Worm (Caenorhabditis elegans) whole organism, L4 larva: ENCODE results near the gene swt-5.

Experiments
- D1046.2 ChIP-seq: fragments of 200-800 bp; sonication (Bioruptor generic); IDR thresholded peaks from 2 replicates; pipeline ENCODE4 v1.3.6; 2022; ENCODE audit warnings: missing genetic modification characterization, missing compliant biosample characterization
- F26F4.8 ChIP-seq: fragments of 200-800 bp; sonication (Bioruptor generic); conservative IDR thresholded peaks from 2 replicates; pipeline ENCODE4 v1.3.6; 2022; ENCODE audit warnings: missing genetic modification characterization, missing compliant biosample characterization
- F37D6.2 ChIP-seq: sonication (generic microtip); optimal IDR thresholded peaks from 2 replicates; lab custom pipeline; 2016; ENCODE audit warnings: mild to moderate bottlenecking, missing genetic modification characterization, missing compliant biosample characterization
- F44E2.7 ChIP-seq: fragments of 200-800 bp; sonication (Bioruptor generic); IDR thresholded peaks from 2 replicates; pipeline ENCODE4 v2.1.2; 2022; ENCODE audit warnings: missing genetic modification characterization, missing compliant biosample characterization
- F49E8.2 ChIP-seq: sonication (generic microtip); optimal IDR thresholded peaks from 2 replicates; lab custom pipeline; 2016; ENCODE audit warnings: missing compliant biosample characterization, mild to moderate bottlenecking, missing genetic modification characterization, borderline replicate concordance
- T26A8.4 ChIP-seq: fragments of 200-800 bp; sonication (Bioruptor generic); IDR thresholded peaks from 2 replicates; pipeline ENCODE4 v1.3.6; 2022; ENCODE audit warnings: missing genetic modification characterization, missing compliant biosample characterization
- Y105C5A.15 ChIP-seq: fragments of 200-800 bp; sonication (Bioruptor generic); IDR thresholded peaks from 2 replicates; pipeline ENCODE4 v1.3.6; 2022; ENCODE audit warnings: missing genetic modification characterization, missing compliant biosample characterization
- Y75B8A.6 ChIP-seq: fragments of 200-800 bp; sonication (Bioruptor generic); IDR thresholded peaks from 2 replicates; pipeline ENCODE4 v1.3.6; 2022; ENCODE audit warnings: missing genetic modification reagents, missing genetic modification characterization, missing compliant biosample characterization
- ZK337.2 ChIP-seq: fragments of 200-800 bp; sonication (Bioruptor generic); IDR thresholded peaks from 2 replicates; pipeline ENCODE4 v1.3.6; 2022; ENCODE audit warnings: missing genetic modification reagents, missing genetic modification characterization, missing compliant biosample characterization
- aha-1 ChIP-seq: fragments of 150-350 bp; peaks from one replicate; lab custom pipeline; 2014; ENCODE audit warnings: missing biosample characterization, missing genetic modification characterization
- aly-2 ChIP-seq: sonication (generic microtip); optimal IDR thresholded peaks from 2 replicates; lab custom pipeline; 2018; ENCODE audit warnings: missing biosample characterization, missing genetic modification characterization
- attf-4 ChIP-seq: sonication (generic microtip); optimal IDR thresholded peaks from 3 replicates; lab custom pipeline; 2017; ENCODE audit warnings: missing biosample characterization, missing genetic modification characterization
- ceh-20 ChIP-seq: fragments of 200-800 bp; sonication (Bioruptor generic); IDR thresholded peaks from 2 replicates; pipeline ENCODE4 v1.3.6; 2022; ENCODE audit warnings: missing genetic modification reagents, missing genetic modification characterization, missing compliant biosample characterization
- ceh-28 ChIP-seq: fragments of 150-350 bp; optimal IDR thresholded peaks from 2 replicates; lab custom pipeline; 2014; ENCODE audit warnings: missing biosample characterization, missing genetic modification reagents, missing genetic modification characterization
- ceh-44 ChIP-seq: fragments of 200-800 bp; sonication (Bioruptor generic); IDR thresholded peaks from 2 replicates; pipeline ENCODE4 v1.3.6; 2022; ENCODE audit warnings: missing genetic modification reagents, missing genetic modification characterization, missing compliant biosample characterization
- ceh-62 ChIP-seq: sonication (generic microtip); optimal IDR thresholded peaks from 2 replicates; lab custom pipeline; 2017; ENCODE audit warnings: missing biosample characterization, missing genetic modification characterization
- ces-1 ChIP-seq: fragments of 150-350 bp; sonication (generic microtip); optimal IDR thresholded peaks from 4 replicates; lab custom pipeline; 2014; ENCODE audit warnings: missing biosample characterization, missing genetic modification reagents, missing genetic modification characterization
- daf-8 ChIP-seq: fragments of 200-800 bp; sonication (Bioruptor generic); IDR thresholded peaks from 2 replicates; pipeline ENCODE4 v1.3.6; 2022; ENCODE audit warnings: missing genetic modification characterization, missing compliant biosample characterization
- dmd-9 ChIP-seq: fragments of 200-800 bp; sonication (Bioruptor generic); IDR thresholded peaks from 2 replicates; pipeline ENCODE4 v1.3.6; 2022; ENCODE audit warnings: missing genetic modification reagents, missing genetic modification characterization, missing compliant biosample characterization
- dpl-1 ChIP-seq: fragments of 150-350 bp; optimal IDR thresholded peaks from 2 replicates; lab custom pipeline; 2014; ENCODE audit warnings: missing biosample characterization, missing genetic modification reagents, missing genetic modification characterization
- dve-1 ChIP-seq: sonication (generic microtip); optimal IDR thresholded peaks from 2 replicates; lab custom pipeline; 2017; ENCODE audit warnings: antibody characterized with exemption, mild to moderate bottlenecking, missing genetic modification characterization, missing compliant biosample characterization; ENCODE audit not compliant: insufficient read depth
- hlh-11 ChIP-seq: fragments of 200-800 bp; sonication (Bioruptor generic); optimal IDR thresholded peaks from 2 replicates; lab custom pipeline; 2018; ENCODE audit warnings: mild to moderate bottlenecking, missing genetic modification characterization, missing compliant biosample characterization
- lim-7 ChIP-seq: fragments of 200-800 bp; sonication (Bioruptor generic); IDR thresholded peaks from 2 replicates; pipeline ENCODE4 v1.3.6; 2022; ENCODE audit warnings: missing genetic modification characterization, missing compliant biosample characterization
- lin-1 ChIP-seq: fragments of 200-800 bp; sonication (Bioruptor generic); IDR thresholded peaks from 2 replicates; pipeline ENCODE4 v1.3.6; 2022; ENCODE audit warnings: missing genetic modification reagents, missing genetic modification characterization, missing compliant biosample characterization
- lin-39 ChIP-seq: fragments of 150-350 bp; optimal IDR thresholded peaks from 2 replicates; lab custom pipeline; 2014; ENCODE audit warnings: missing biosample characterization, missing genetic modification reagents, missing genetic modification characterization
- lir-3 ChIP-seq: sonication (generic microtip); optimal IDR thresholded peaks from 2 replicates; lab custom pipeline; 2016; ENCODE audit warnings: mild to moderate bottlenecking, missing genetic modification characterization, missing compliant biosample characterization
- madf-5 ChIP-seq, 2 experiments: fragments of 200-800 bp; sonication (Bioruptor generic); IDR thresholded peaks; 2 replicates each; pipeline ENCODE4 v1.3.6; 2022; ENCODE audit warnings: missing compliant biosample characterization in 2 of 2, missing genetic modification characterization in 2 of 2
- madf-9 ChIP-seq: fragments of 200-800 bp; sonication (Bioruptor generic); conservative IDR thresholded peaks from 2 replicates; pipeline ENCODE4 v1.3.6; 2022; ENCODE audit warnings: missing genetic modification reagents, missing genetic modification characterization, missing compliant biosample characterization
- mdl-1 ChIP-seq, 2 experiments: fragments of 150-350 bp in 1 of 2; sonication (generic microtip) in 1 of 2; optimal IDR thresholded peaks; 2 replicates each; lab custom pipeline; 2014 to 2017; ENCODE audit warnings: missing biosample characterization in 2 of 2, missing genetic modification characterization in 2 of 2
- mdt-29 ChIP-seq: fragments of 200-800 bp; sonication (Bioruptor generic); IDR thresholded peaks from 2 replicates; pipeline ENCODE4 v1.3.6; 2022; ENCODE audit warnings: missing genetic modification reagents, missing genetic modification characterization, missing compliant biosample characterization
- mes-2 ChIP-seq: sonication (generic microtip); optimal IDR thresholded peaks from 2 replicates; lab custom pipeline; 2016; ENCODE audit warnings: missing genotype, mild to moderate bottlenecking, missing genetic modification characterization, missing compliant biosample characterization; ENCODE audit not compliant: poor library complexity, severe bottlenecking
- mxl-2 ChIP-seq: fragments of 200-800 bp; sonication (Bioruptor generic); conservative IDR thresholded peaks from 2 replicates; pipeline ENCODE4 v1.3.6; 2022; ENCODE audit warnings: missing genetic modification reagents, missing genetic modification characterization, missing compliant biosample characterization
- mxl-3 ChIP-seq: fragments of 200-800 bp; sonication (Bioruptor generic); optimal IDR thresholded peaks from 2 replicates; lab custom pipeline; 2018; ENCODE audit warnings: mild to moderate bottlenecking, missing genetic modification characterization, missing compliant biosample characterization
- nhr-10 ChIP-seq: fragments of 150-350 bp; optimal IDR thresholded peaks from 2 replicates; lab custom pipeline; 2014; ENCODE audit warnings: missing biosample characterization, missing genetic modification characterization
- nhr-102 ChIP-seq: sonication (generic microtip); optimal IDR thresholded peaks from 2 replicates; lab custom pipeline; 2016; ENCODE audit warnings: mild to moderate bottlenecking, missing genetic modification characterization, moderate library complexity, missing compliant biosample characterization
- nhr-11 ChIP-seq: fragments of 150-350 bp; optimal IDR thresholded peaks from 2 replicates; lab custom pipeline; 2014; ENCODE audit warnings: missing biosample characterization, missing genetic modification characterization
- nhr-28 ChIP-seq: fragments of 150-350 bp; optimal IDR thresholded peaks from 2 replicates; lab custom pipeline; 2014; ENCODE audit warnings: missing biosample characterization, missing genetic modification characterization
- nhr-41 ChIP-seq: fragments of 200-800 bp; sonication (Bioruptor generic); IDR thresholded peaks from 2 replicates; pipeline ENCODE4 v1.3.6; 2022; ENCODE audit warnings: missing genetic modification reagents, missing genetic modification characterization, missing compliant biosample characterization
- nhr-48 ChIP-seq: sonication (generic microtip); optimal IDR thresholded peaks from 2 replicates; lab custom pipeline; 2016; ENCODE audit warnings: mild to moderate bottlenecking, missing genetic modification characterization, missing compliant biosample characterization
- nhr-6 ChIP-seq: fragments of 150-350 bp; optimal IDR thresholded peaks from 2 replicates; lab custom pipeline; 2014; ENCODE audit warnings: missing biosample characterization, missing genetic modification characterization
- nhr-76 ChIP-seq: fragments of 150-350 bp; optimal IDR thresholded peaks from 2 replicates; lab custom pipeline; 2014; ENCODE audit warnings: missing biosample characterization, missing genetic modification characterization
- nhr-77 ChIP-seq: fragments of 150-350 bp; optimal IDR thresholded peaks from 2 replicates; lab custom pipeline; 2014; ENCODE audit warnings: missing biosample characterization, missing genetic modification characterization
- sdz-12 ChIP-seq: fragments of 200-800 bp; sonication (Bioruptor generic); optimal IDR thresholded peaks from 2 replicates; lab custom pipeline; 2018; ENCODE audit warnings: mild to moderate bottlenecking, missing genetic modification characterization, missing compliant biosample characterization
- skn-1 ChIP-seq: fragments of 150-350 bp; optimal IDR thresholded peaks from 2 replicates; lab custom pipeline; 2014; ENCODE audit warnings: missing biosample characterization, missing genetic modification characterization
- spr-3 ChIP-seq: fragments of 200-800 bp; sonication (Bioruptor generic); optimal IDR thresholded peaks from 2 replicates; lab custom pipeline; 2018; ENCODE audit warnings: mild to moderate bottlenecking, missing genetic modification characterization, missing compliant biosample characterization
- unc-39 ChIP-seq: sonication (generic microtip); optimal IDR thresholded peaks from 2 replicates; lab custom pipeline; 2017; ENCODE audit warnings: missing biosample characterization, missing genetic modification characterization
- zfp-2 ChIP-seq: sonication (generic microtip); optimal IDR thresholded peaks from 2 replicates; lab custom pipeline; 2016; ENCODE audit warnings: mild to moderate bottlenecking, missing genetic modification characterization, missing compliant biosample characterization
- ztf-7 ChIP-seq: fragments of 150-350 bp; optimal IDR thresholded peaks from 2 replicates; lab custom pipeline; 2014; ENCODE audit warnings: missing biosample characterization, missing genetic modification characterization

swt-5 gene

DNA sequence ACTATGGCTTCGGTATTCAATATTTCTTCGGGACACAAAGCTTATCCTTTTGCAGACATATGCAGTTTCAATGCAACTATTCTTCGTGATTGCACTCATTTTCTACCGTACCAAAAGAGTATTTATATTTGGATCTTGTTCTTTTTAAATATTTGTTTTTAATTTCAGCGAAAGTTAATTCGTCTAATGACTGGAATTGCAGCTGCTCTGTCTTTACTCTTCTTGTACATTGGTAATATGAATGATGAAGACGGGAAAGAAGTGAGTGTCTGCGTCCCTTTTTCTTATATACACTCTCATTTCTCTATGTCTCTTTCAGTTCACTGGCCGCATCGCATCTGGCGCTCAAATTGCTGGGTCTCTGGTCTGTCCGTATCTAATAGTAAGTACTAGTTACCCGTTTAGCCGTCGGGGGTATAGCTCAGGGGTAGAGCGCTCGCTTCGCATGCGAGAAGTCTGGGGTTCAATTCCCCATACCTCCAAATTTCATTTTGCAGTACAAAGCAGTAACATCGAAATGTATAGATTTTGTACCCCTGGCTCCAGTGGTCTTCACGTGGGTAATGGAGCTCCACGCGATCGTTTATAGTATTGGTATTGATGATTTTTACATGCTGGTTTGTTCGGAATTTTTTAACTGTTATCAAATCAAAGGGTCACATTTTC is 2.1 kb downstream of the swt-5 start (continued):
- TF ChIP-seq madf-9: peak; percentile 79
- peak; percentile 21 for TF ChIP-seq dpl-1 (GFP tag; lab: Kevin White, UChicago)
- 0 out of 2 replicates have a peak, but pooled peaks have one; percentile 43 for TF ChIP-seq ceh-44
- no peak for TF ChIP-seq F49E8.2 (tag; lab: Kevin White, UChicago)
- peak; percentile 75 for TF ChIP-seq nhr-48
- no peak for TF ChIP-seq ceh-28 (tag; lab: Kevin White, UChicago)
- TF ChIP-seq dmd-9 (GFP tag; lab: Robert Waterston, UW): 0 out of 2 replicates have a peak, but pooled peaks have one; percentile 49
- no peak for TF ChIP-seq spr-3 (GFP tag; lab: Kevin White, UChicago)
- peak; percentile 87 for TF ChIP-seq ZK337.2
- TF ChIP-seq F37D6.2 (tag; lab: Kevin White, UChicago): peak; percentile 35
- 0 out of 2 replicates have a peak, but pooled peaks have one; percentile 45 for TF ChIP-seq daf-8 (GFP tag; lab: Robert Waterston, UW)
- peak; percentile 59 for TF ChIP-seq nhr-28 (tag; lab: Kevin White, UChicago)

DNA sequence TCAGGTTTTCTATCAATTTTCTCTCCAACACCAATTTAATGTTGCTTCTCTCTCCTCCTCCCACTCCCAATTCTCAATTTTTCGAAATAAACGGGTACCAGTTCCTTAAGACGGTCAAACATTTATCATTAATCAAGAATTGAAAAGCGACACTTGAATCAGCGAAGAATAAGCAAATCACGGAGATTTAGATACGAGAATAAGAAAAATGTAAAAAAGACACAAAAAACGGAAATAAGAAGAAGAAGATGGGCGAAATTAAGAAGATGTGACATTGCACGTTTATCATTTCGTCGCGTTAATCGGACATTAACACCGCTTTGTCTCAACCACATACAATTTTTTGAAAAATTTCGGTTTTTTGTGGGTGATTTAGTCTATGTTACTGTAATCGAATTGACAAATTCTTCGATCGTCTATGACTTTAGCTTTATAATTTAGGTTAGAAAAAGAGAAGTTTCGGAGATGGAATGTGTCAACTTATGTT is 3.3 kb downstream of the swt-5 start, which contains the start of gene haao-1:
Gene haao-1, plus strand, starts transcription at position 437 of the 487 bp plus-strand sequence.
- TF ChIP-seq madf-5 (GFP tag; IDR thresholded peaks at IDR 0.05; lab: Robert Waterston, UW) (no peak), skn-1 (tag; lab: Kevin White, UChicago) (no peak), ces-1 (GFP tag; lab: Kevin White, UChicago) (no peak), aha-1 (tag; lab: Kevin White, UChicago) (peak; percentile 87), lin-39 (tag; lab: Kevin White, UChicago) (no peak), Y75B8A.6 (GFP tag; lab: Robert Waterston, UW) (no peak), dmd-9 (GFP tag; lab: Robert Waterston, UW) (no peak), F26F4.8 (GFP tag; lab: Robert Waterston, UW) (no peak), dve-1 (tag; lab: Kevin White, UChicago) (no peak), F44E2.7 (GFP tag; lab: Robert Waterston, UW) (no peak), T26A8.4 (no peak), mdl-1 (tag; optimal IDR thresholded peaks at IDR 0.05; lab: Kevin White, UChicago) (no peak), attf-4 (tag; lab: Kevin White, UChicago) (no peak), aly-2 (tag; lab: Kevin White, UChicago) (no peak), daf-8 (GFP tag; lab: Robert Waterston, UW) (no peak), mxl-3 (GFP tag; lab: Kevin White, UChicago) (peak; percentile 13), sdz-12 (GFP tag; lab: Kevin White, UChicago) (no peak), hlh-11 (peak; percentile 6), nhr-41 (GFP tag; lab: Robert Waterston, UW) (no peak), unc-39 (tag; lab: Kevin White, UChicago) (no peak), ZK337.2 (no peak), mes-2 (tag; lab: Kevin White, UChicago) (no peak), zfp-2 (no peak), D1046.2 (GFP tag; lab: Robert Waterston, UW) (no peak), nhr-10 (tag; lab: Kevin White, UChicago) (no peak), lir-3 (tag; lab: Kevin White, UChicago) (no peak), mdt-29 (no peak)

DNA sequence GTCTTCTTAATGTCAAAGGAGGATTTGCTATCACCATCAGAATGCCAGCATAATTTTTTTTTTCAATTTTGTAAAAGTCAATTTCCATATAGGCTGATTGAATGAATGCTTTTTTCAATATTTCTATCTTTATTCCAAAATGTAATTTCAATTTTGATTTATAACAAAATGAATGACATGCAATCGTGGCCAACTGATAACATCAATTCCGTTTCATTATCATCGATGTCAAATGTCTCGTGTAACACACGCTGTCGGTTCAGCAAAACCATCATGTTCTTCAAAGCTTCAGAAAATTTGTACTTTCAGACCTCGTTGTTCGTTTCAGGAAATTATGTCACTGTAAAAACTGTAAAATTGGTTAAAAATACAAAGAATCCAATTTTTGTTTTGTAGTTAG is 5.7 kb downstream of the swt-5 start:
- TF ChIP-seq mxl-3 (GFP tag; lab: Kevin White, UChicago) (peak; percentile 83), lin-1 (no peak), Y105C5A.15 (no peak), lim-7 (GFP tag; lab: Robert Waterston, UW) (no peak), ztf-7 (tag; lab: Kevin White, UChicago) (no peak), nhr-11 (tag; lab: Kevin White, UChicago) (no peak), nhr-28 (tag; lab: Kevin White, UChicago) (peak; percentile 79), mxl-2 (no peak), nhr-76 (tag; lab: Kevin White, UChicago) (no peak), nhr-6 (no peak), ceh-62 (tag; lab: Kevin White, UChicago) (no peak), unc-39 (tag; lab: Kevin White, UChicago) (no peak), nhr-77 (tag; lab: Kevin White, UChicago) (no peak), nhr-102 (no peak), ceh-20 (GFP tag; lab: Robert Waterston, UW) (peak; percentile 90)
